Worm (Caenorhabditis elegans) whole organism, L4 larva: ENCODE results near the gene miz-1.
A peak's percentile ranks its signal among the peaks of the same experiment; 100 is the strongest.

Experiments
- D1046.2 ChIP-seq: fragments of 200-800 bp; sonication (Bioruptor generic); IDR thresholded peaks from 2 replicates; pipeline ENCODE4 v1.3.6; 2022; ENCODE audit warnings: missing genetic modification characterization, missing compliant biosample characterization
- F49E8.2 ChIP-seq: sonication (generic microtip); optimal IDR thresholded peaks from 2 replicates; lab custom pipeline; 2016; ENCODE audit warnings: missing compliant biosample characterization, mild to moderate bottlenecking, missing genetic modification characterization, borderline replicate concordance
- ZK546.5 ChIP-seq, 2 experiments: sonication (generic microtip); optimal IDR thresholded peaks; 2 replicates each; lab custom pipeline; 2017; ENCODE audit warnings: missing biosample characterization in 2 of 2, missing genetic modification characterization in 2 of 2
- aha-1 ChIP-seq: fragments of 150-350 bp; peaks from one replicate; lab custom pipeline; 2014; ENCODE audit warnings: missing biosample characterization, missing genetic modification characterization
- aly-2 ChIP-seq: sonication (generic microtip); optimal IDR thresholded peaks from 2 replicates; lab custom pipeline; 2018; ENCODE audit warnings: missing biosample characterization, missing genetic modification characterization
- ama-1 ChIP-seq: fragments of 150-350 bp; optimal IDR thresholded peaks from 2 replicates; lab custom pipeline; 2014; ENCODE audit warnings: inconsistent platforms, mixed read lengths
- attf-4 ChIP-seq: sonication (generic microtip); optimal IDR thresholded peaks from 3 replicates; lab custom pipeline; 2017; ENCODE audit warnings: missing biosample characterization, missing genetic modification characterization
- ceh-20 ChIP-seq: fragments of 200-800 bp; sonication (Bioruptor generic); IDR thresholded peaks from 2 replicates; pipeline ENCODE4 v1.3.6; 2022; ENCODE audit warnings: missing genetic modification reagents, missing genetic modification characterization, missing compliant biosample characterization
- ceh-44 ChIP-seq: fragments of 200-800 bp; sonication (Bioruptor generic); IDR thresholded peaks from 2 replicates; pipeline ENCODE4 v1.3.6; 2022; ENCODE audit warnings: missing genetic modification reagents, missing genetic modification characterization, missing compliant biosample characterization
- ceh-62 ChIP-seq: sonication (generic microtip); optimal IDR thresholded peaks from 2 replicates; lab custom pipeline; 2017; ENCODE audit warnings: missing biosample characterization, missing genetic modification characterization
- ceh-82 ChIP-seq: sonication (generic microtip); optimal IDR thresholded peaks from 2 replicates; lab custom pipeline; 2017; ENCODE audit warnings: missing biosample characterization, missing genetic modification characterization
- cey-2 ChIP-seq: sonication (generic microtip); optimal IDR thresholded peaks from 3 replicates; lab custom pipeline; 2017; ENCODE audit warnings: missing genetic modification characterization, mild to moderate bottlenecking, missing compliant biosample characterization, antibody characterized with exemption, borderline replicate concordance; ENCODE audit not compliant: insufficient read depth
- daf-16 ChIP-seq, 3 experiments: sonication (generic microtip); optimal IDR thresholded peaks; 2 replicates each; lab custom pipeline; 2016 to 2017; ENCODE audit warnings: missing genetic modification characterization in 3 of 3, missing genetic modification reagents in 3 of 3, mild to moderate bottlenecking in 2 of 3, missing compliant biosample characterization in 2 of 3, missing biosample characterization in 1 of 3, moderate library complexity in 1 of 3
- dve-1 ChIP-seq: sonication (generic microtip); optimal IDR thresholded peaks from 2 replicates; lab custom pipeline; 2017; ENCODE audit warnings: antibody characterized with exemption, mild to moderate bottlenecking, missing genetic modification characterization, missing compliant biosample characterization; ENCODE audit not compliant: insufficient read depth
- fos-1 ChIP-seq: fragments of 150-350 bp; optimal IDR thresholded peaks from 2 replicates; lab custom pipeline; 2014; ENCODE audit warnings: missing biosample characterization, missing genetic modification characterization
- hlh-11 ChIP-seq: fragments of 200-800 bp; sonication (Bioruptor generic); optimal IDR thresholded peaks from 2 replicates; lab custom pipeline; 2018; ENCODE audit warnings: mild to moderate bottlenecking, missing genetic modification characterization, missing compliant biosample characterization
- hlh-30 ChIP-seq: sonication (generic microtip); optimal IDR thresholded peaks from 2 replicates; lab custom pipeline; 2017; ENCODE audit warnings: antibody characterized with exemption, mild to moderate bottlenecking, missing genetic modification characterization, missing compliant biosample characterization; ENCODE audit not compliant: insufficient read depth
- hmg-1.1 ChIP-seq: fragments of 200-800 bp; sonication (Bioruptor generic); IDR thresholded peaks from 2 replicates; pipeline ENCODE4 v1.3.6; 2022; ENCODE audit warnings: missing genetic modification reagents, missing genetic modification characterization, missing compliant biosample characterization
- jun-1 ChIP-seq: fragments of 150-350 bp; optimal IDR thresholded peaks from 2 replicates; lab custom pipeline; 2014; ENCODE audit warnings: missing biosample characterization, missing genetic modification reagents, missing genetic modification characterization
- lim-7 ChIP-seq: fragments of 200-800 bp; sonication (Bioruptor generic); IDR thresholded peaks from 2 replicates; pipeline ENCODE4 v1.3.6; 2022; ENCODE audit warnings: missing genetic modification characterization, missing compliant biosample characterization
- lin-15B ChIP-seq: fragments of 150-350 bp; sonication (generic microtip); optimal IDR thresholded peaks from 3 replicates; lab custom pipeline; 2014; ENCODE audit warnings: missing biosample characterization, missing genetic modification characterization
- lin-29 ChIP-seq: fragments of 200-800 bp; sonication (Bioruptor generic); IDR thresholded peaks from 2 replicates; pipeline ENCODE4 v1.3.6; 2022; ENCODE audit warnings: missing genetic modification reagents, missing genetic modification characterization, missing compliant biosample characterization
- lin-38 ChIP-seq: fragments of 200-800 bp; sonication (Bioruptor generic); IDR thresholded peaks from 2 replicates; pipeline ENCODE4 v1.3.6; 2022; ENCODE audit warnings: missing genetic modification reagents, missing genetic modification characterization, missing compliant biosample characterization
- lir-3 ChIP-seq: sonication (generic microtip); optimal IDR thresholded peaks from 2 replicates; lab custom pipeline; 2016; ENCODE audit warnings: mild to moderate bottlenecking, missing genetic modification characterization, missing compliant biosample characterization
- lsy-2 ChIP-seq, 2 experiments: fragments of 150-350 bp in 1 of 2; sonication (generic microtip) in 1 of 2; optimal IDR thresholded peaks; 2 replicates each; lab custom pipeline; 2014 to 2017; ENCODE audit warnings: missing biosample characterization in 2 of 2, missing genetic modification characterization in 2 of 2
- mdt-29 ChIP-seq: fragments of 200-800 bp; sonication (Bioruptor generic); IDR thresholded peaks from 2 replicates; pipeline ENCODE4 v1.3.6; 2022; ENCODE audit warnings: missing genetic modification reagents, missing genetic modification characterization, missing compliant biosample characterization
- mxl-2 ChIP-seq: fragments of 200-800 bp; sonication (Bioruptor generic); conservative IDR thresholded peaks from 2 replicates; pipeline ENCODE4 v1.3.6; 2022; ENCODE audit warnings: missing genetic modification reagents, missing genetic modification characterization, missing compliant biosample characterization
- mxl-3 ChIP-seq: fragments of 200-800 bp; sonication (Bioruptor generic); optimal IDR thresholded peaks from 2 replicates; lab custom pipeline; 2018; ENCODE audit warnings: mild to moderate bottlenecking, missing genetic modification characterization, missing compliant biosample characterization
- nhr-102 ChIP-seq: sonication (generic microtip); optimal IDR thresholded peaks from 2 replicates; lab custom pipeline; 2016; ENCODE audit warnings: mild to moderate bottlenecking, missing genetic modification characterization, moderate library complexity, missing compliant biosample characterization
- nhr-111 ChIP-seq: fragments of 200-800 bp; sonication (Bioruptor generic); optimal IDR thresholded peaks from 2 replicates; lab custom pipeline; 2018; ENCODE audit warnings: mild to moderate bottlenecking, missing genetic modification characterization, missing compliant biosample characterization
- nhr-42 ChIP-seq: fragments of 200-800 bp; sonication (Bioruptor generic); IDR thresholded peaks from 2 replicates; pipeline ENCODE4 v1.3.6; 2022; ENCODE audit warnings: missing genetic modification characterization, missing compliant biosample characterization
- nhr-76 ChIP-seq: fragments of 150-350 bp; optimal IDR thresholded peaks from 2 replicates; lab custom pipeline; 2014; ENCODE audit warnings: missing biosample characterization, missing genetic modification characterization
- pqm-1 ChIP-seq: sonication (generic microtip); optimal IDR thresholded peaks from 2 replicates; lab custom pipeline; 2017; ENCODE audit warnings: missing biosample characterization, missing genetic modification characterization
- sdz-12 ChIP-seq: fragments of 200-800 bp; sonication (Bioruptor generic); optimal IDR thresholded peaks from 2 replicates; lab custom pipeline; 2018; ENCODE audit warnings: mild to moderate bottlenecking, missing genetic modification characterization, missing compliant biosample characterization
- skn-1 ChIP-seq: fragments of 150-350 bp; optimal IDR thresholded peaks from 2 replicates; lab custom pipeline; 2014; ENCODE audit warnings: missing biosample characterization, missing genetic modification characterization
- spr-1 ChIP-seq: sonication (generic microtip); optimal IDR thresholded peaks from 2 replicates; lab custom pipeline; 2016; ENCODE audit warnings: mild to moderate bottlenecking, missing genetic modification characterization, missing compliant biosample characterization
- unc-130 ChIP-seq: sonication (generic microtip); optimal IDR thresholded peaks from 2 replicates; lab custom pipeline; 2016; ENCODE audit warnings: missing genetic modification reagents, missing genetic modification characterization, missing compliant biosample characterization
- unc-62 ChIP-seq, 3 experiments: fragments of 150-350 bp in 1 of 3; sonication (generic microtip); optimal IDR thresholded peaks in 2 of 3; peaks in 1 of 3; 1 replicate in 1 of 3; 2 replicates in 2 of 3; lab custom pipeline; 2014 to 2017; ENCODE audit warnings: missing biosample characterization in 3 of 3, missing genetic modification characterization in 3 of 3, missing genetic modification reagents in 3 of 3, missing genotype in 1 of 3
- zag-1 ChIP-seq: fragments of 150-350 bp; optimal IDR thresholded peaks from 2 replicates; lab custom pipeline; 2014; ENCODE audit warnings: missing biosample characterization, missing genetic modification characterization
- zfp-2 ChIP-seq: sonication (generic microtip); optimal IDR thresholded peaks from 2 replicates; lab custom pipeline; 2016; ENCODE audit warnings: mild to moderate bottlenecking, missing genetic modification characterization, missing compliant biosample characterization
- zfp-3 ChIP-seq: fragments of 200-800 bp; sonication (Bioruptor generic); conservative IDR thresholded peaks from 2 replicates; pipeline ENCODE4 v1.3.6; 2022; ENCODE audit warnings: missing genetic modification reagents, missing genetic modification characterization, missing compliant biosample characterization
- zip-11 ChIP-seq: fragments of 200-800 bp; sonication (Bioruptor generic); IDR thresholded peaks from 2 replicates; pipeline ENCODE4 v1.3.6; 2022; ENCODE audit warnings: missing genetic modification characterization, missing compliant biosample characterization
- ztf-7 ChIP-seq: fragments of 150-350 bp; optimal IDR thresholded peaks from 2 replicates; lab custom pipeline; 2014; ENCODE audit warnings: missing biosample characterization, missing genetic modification characterization

The miz-1 gene

ce11 chrIV:10768146-10768636 lies 44.0 kb upstream of the miz-1 start, which contains the start of gene T25B9.8:
T25B9.8 (minus strand) TSS chrIV:10768196.
- TF ChIP-seq hlh-30 (tag; lab: Kevin White, UChicago): no peak
- TF ChIP-seq skn-1: no peak
- no peak for TF ChIP-seq hmg-1.1
- no peak for TF ChIP-seq zag-1 (tag; lab: Kevin White, UChicago)
- peak; percentile 30 for TF ChIP-seq lin-38
- TF ChIP-seq zfp-3 (GFP tag; lab: Robert Waterston, UW): no peak
- no peak for TF ChIP-seq nhr-76 (tag; lab: Kevin White, UChicago)
- TF ChIP-seq jun-1: no peak
- no peak for TF ChIP-seq lin-29 (GFP tag; lab: Robert Waterston, UW)
- no peak for TF ChIP-seq ceh-20
- no peak for TF ChIP-seq ceh-62 (tag; lab: Kevin White, UChicago)
- TF ChIP-seq lin-15B (tag; lab: Kevin White, UChicago): no peak
- no peak for TF ChIP-seq lim-7 (GFP tag; lab: Robert Waterston, UW)
- TF ChIP-seq zip-11 (GFP tag; lab: Robert Waterston, UW): no peak
- TF ChIP-seq aha-1 (tag; lab: Kevin White, UChicago): peak; percentile 69
- TF ChIP-seq nhr-42 (GFP tag; lab: Robert Waterston, UW): no peak
- no peak for TF ChIP-seq zfp-2 (tag; lab: Kevin White, UChicago)

- TF ChIP-seq unc-130 (GFP tag; lab: Kevin White, UChicago): no peak
- TF ChIP-seq spr-1: no peak
- no peak for TF ChIP-seq ama-1
- peak in 1 of 2 experiments; percentile 35 for TF ChIP-seq unc-62 (GFP tag; optimal IDR thresholded peaks at IDR 0.05 in 1 of 2; lab: Kevin White, UChicago)
- TF ChIP-seq unc-62 (tag; optimal IDR thresholded peaks at IDR 0.05; lab: Kevin White, UChicago): no peak
- no peak for TF ChIP-seq F49E8.2 (tag; lab: Kevin White, UChicago)
- no peak for TF ChIP-seq fos-1 (tag; lab: Kevin White, UChicago)
Observed at ce11 chrIV:10769353-10769752, 42.8 kb upstream of the miz-1 start, which contains the start of gene T25B9.9. T25B9.9 (plus strand) TSS chrIV:10769653.

- no peak for TF ChIP-seq D1046.2
- peak; percentile 94 for TF ChIP-seq aha-1 (tag; lab: Kevin White, UChicago)
- TF ChIP-seq, all 104 proteins: peak for 1
Observed at ce11 chrIV:10771296-10771695, 40.9 kb upstream of the miz-1 start.

ce11 chrIV:10773811-10774210 lies 38.4 kb upstream of the miz-1 start, which contains the start of gene inpp-1:
inpp-1 (minus strand) TSS chrIV:10773911.
- no peak for TF ChIP-seq ceh-82
- TF ChIP-seq nhr-42 (GFP tag; lab: Robert Waterston, UW): no peak
- no peak for TF ChIP-seq zfp-3 (GFP tag; lab: Robert Waterston, UW)
- TF ChIP-seq zip-11 (GFP tag; lab: Robert Waterston, UW): no peak
- TF ChIP-seq nhr-76 (tag; lab: Kevin White, UChicago): no peak
- no peak for TF ChIP-seq cey-2 (tag; lab: Kevin White, UChicago)
- TF ChIP-seq aly-2 (tag; lab: Kevin White, UChicago): no peak
- TF ChIP-seq mxl-2 (GFP tag; lab: Robert Waterston, UW): no peak
- no peak for TF ChIP-seq unc-130 (GFP tag; lab: Kevin White, UChicago)
- TF ChIP-seq dve-1 (tag; lab: Kevin White, UChicago): no peak
- TF ChIP-seq ztf-7 (tag; lab: Kevin White, UChicago): no peak
- no peak for TF ChIP-seq pqm-1 (tag; lab: Kevin White, UChicago)
- TF ChIP-seq lin-29 (GFP tag; lab: Robert Waterston, UW): no peak
- no peak for TF ChIP-seq lir-3
- TF ChIP-seq ceh-44 (GFP tag; lab: Robert Waterston, UW): no peak

DNA sequence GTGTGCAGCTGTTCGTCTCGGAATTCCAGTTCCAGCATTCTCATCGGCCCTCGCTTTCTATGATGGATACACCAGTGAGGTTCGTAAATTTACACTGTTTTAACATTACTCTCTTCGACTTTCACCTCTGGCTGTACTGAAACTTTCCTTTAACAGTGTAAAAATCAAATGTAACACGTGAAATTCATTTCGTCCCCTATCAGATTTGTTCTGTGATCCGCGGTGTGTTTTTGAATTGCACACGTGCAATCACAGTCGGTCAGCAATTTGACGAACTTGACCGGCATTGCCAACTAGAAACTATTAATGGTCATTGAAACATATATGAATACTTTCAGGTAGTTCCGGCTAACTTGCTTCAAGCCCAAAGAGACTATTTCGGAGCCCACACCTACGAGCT lies 35.1 kb upstream of the miz-1 start:
- TF ChIP-seq mxl-3: peak; percentile 1
- TF ChIP-seq dve-1 (tag; lab: Kevin White, UChicago): no peak
- TF ChIP-seq hlh-11: no peak
- TF ChIP-seq daf-16 (GFP tag; optimal IDR thresholded peaks at IDR 0.05; lab: Kevin White, UChicago): no peak
- TF ChIP-seq daf-16 (tag; optimal IDR thresholded peaks at IDR 0.05; lab: Kevin White, UChicago): no peak
- no peak for TF ChIP-seq nhr-111
- no peak for TF ChIP-seq nhr-76 (tag; lab: Kevin White, UChicago)
- TF ChIP-seq lsy-2 (tag; optimal IDR thresholded peaks at IDR 0.05; lab: Kevin White, UChicago): no peak
- no peak for TF ChIP-seq mdt-29 (GFP tag; lab: Robert Waterston, UW)
- TF ChIP-seq sdz-12 (GFP tag; lab: Kevin White, UChicago): no peak
- TF ChIP-seq aly-2 (tag; lab: Kevin White, UChicago): no peak
- no peak for TF ChIP-seq ZK546.5 (tag; optimal IDR thresholded peaks at IDR 0.05; lab: Kevin White, UChicago)
- TF ChIP-seq fos-1 (tag; lab: Kevin White, UChicago): no peak
- no peak for TF ChIP-seq lin-29 (GFP tag; lab: Robert Waterston, UW)
- TF ChIP-seq nhr-102 (tag; lab: Kevin White, UChicago): no peak
- TF ChIP-seq attf-4: no peak
